Fruit fly (Drosophila melanogaster): ENCODE results near the gene CG9173.

Gene CG9173

dm6 chr3L:1423371-1423770 is at the start of gene CG9173:
Gene CG9173 (minus strand): TSS chr3L:1423471.
- TF ChIP-seq EcR (GFP tag; optimal IDR thresholded peaks at IDR 0.05) (no peak), CG10348 (GFP tag; IDR thresholded peaks at IDR 0.05) (no peak), Ets98B (GFP tag; IDR thresholded peaks at IDR 0.05) (no peak), Pif1A (GFP tag; optimal IDR thresholded peaks at IDR 0.05) (no peak), CG4496 (GFP tag; IDR thresholded peaks at IDR 0.05) (no peak), Pif1B (GFP tag; optimal IDR thresholded peaks at IDR 0.05) (no peak), CG13204 (GFP tag; optimal IDR thresholded peaks at IDR 0.05) (no peak), Snoo (tag; optimal IDR thresholded peaks at IDR 0.05) (no peak), CG15710 (tag; optimal IDR thresholded peaks at IDR 0.05) (no peak), D1 (tag; optimal IDR thresholded peaks at IDR 0.05) (no peak), CG32121 (GFP tag; IDR thresholded peaks at IDR 0.05) (no peak), rn (GFP tag; IDR thresholded peaks at IDR 0.05) (no peak), CG9948 (tag; optimal IDR thresholded peaks at IDR 0.05) (no peak)

dm6 chr3L:1471960-1472359 is 48.7 kb upstream of the CG9173 start, which contains the start of gene Naa30B:
Gene Naa30B (minus strand): TSS chr3L:1472060.
- TF ChIP-seq CG13204 (GFP tag; optimal IDR thresholded peaks at IDR 0.05) = no peak
- TF ChIP-seq CG8301 (tag; optimal IDR thresholded peaks at IDR 0.05) = no peak
- TF ChIP-seq Ets98B (GFP tag; IDR thresholded peaks at IDR 0.05) = no peak
- no peak for TF ChIP-seq CG9948 (tag; optimal IDR thresholded peaks at IDR 0.05)
- no peak for TF ChIP-seq EcR (GFP tag; optimal IDR thresholded peaks at IDR 0.05)
- no peak for TF ChIP-seq rn (GFP tag; IDR thresholded peaks at IDR 0.05)
- no peak for TF ChIP-seq D1 (tag; optimal IDR thresholded peaks at IDR 0.05)
- no peak for TF ChIP-seq CG10348 (GFP tag; IDR thresholded peaks at IDR 0.05)
- no peak for TF ChIP-seq gl (tag; optimal IDR thresholded peaks at IDR 0.05)
- no peak for TF ChIP-seq CG15710 (tag; optimal IDR thresholded peaks at IDR 0.05)
- TF ChIP-seq CG17806 (tag; optimal IDR thresholded peaks at IDR 0.05) = no peak

dm6 chr3L:1471037-1471436 is 47.8 kb upstream of the CG9173 start:
- no peak for TF ChIP-seq CG14655 (GFP tag; optimal IDR thresholded peaks at IDR 0.05)
- no peak for TF ChIP-seq CG17806 (tag; optimal IDR thresholded peaks at IDR 0.05)
- TF ChIP-seq CG34367 (tag; optimal IDR thresholded peaks at IDR 0.05) = no peak
- TF ChIP-seq Pif1A (GFP tag; optimal IDR thresholded peaks at IDR 0.05) = no peak
- no peak for TF ChIP-seq CG8301 (tag; optimal IDR thresholded peaks at IDR 0.05)
- no peak for TF ChIP-seq CG8159 (tag; optimal IDR thresholded peaks at IDR 0.05)
- no peak for TF ChIP-seq Snoo (tag; optimal IDR thresholded peaks at IDR 0.05)
- no peak for TF ChIP-seq CG32121 (GFP tag; IDR thresholded peaks at IDR 0.05)
- no peak for TF ChIP-seq CG13204 (GFP tag; optimal IDR thresholded peaks at IDR 0.05)
- TF ChIP-seq CG4496 (GFP tag; IDR thresholded peaks at IDR 0.05) = no peak
- TF ChIP-seq D1 (tag; optimal IDR thresholded peaks at IDR 0.05) = no peak
- TF ChIP-seq rn (GFP tag; IDR thresholded peaks at IDR 0.05) = no peak
- no peak for TF ChIP-seq CG12605 (GFP tag; IDR thresholded peaks at IDR 0.05)
- no peak for TF ChIP-seq Pif1B (GFP tag; optimal IDR thresholded peaks at IDR 0.05)

dm6 chr3L:1469241-1469640 is 46.0 kb upstream of the CG9173 start:
- TF ChIP-seq Pif1B (GFP tag; optimal IDR thresholded peaks at IDR 0.05) (no peak), CG14655 (GFP tag; optimal IDR thresholded peaks at IDR 0.05) (no peak), CG4496 (GFP tag; IDR thresholded peaks at IDR 0.05) (no peak), CG32121 (GFP tag; IDR thresholded peaks at IDR 0.05) (no peak), Snoo (tag; optimal IDR thresholded peaks at IDR 0.05) (no peak), EcR (GFP tag; optimal IDR thresholded peaks at IDR 0.05) (no peak), rn (GFP tag; IDR thresholded peaks at IDR 0.05) (no peak)

dm6 chr3L:1464465-1464864 is 41.2 kb upstream of the CG9173 start:
- TF ChIP-seq CG9948 (tag; optimal IDR thresholded peaks at IDR 0.05) (peak; percentile 27), Pif1A (GFP tag; optimal IDR thresholded peaks at IDR 0.05) (peak; percentile 53), Snoo (tag; optimal IDR thresholded peaks at IDR 0.05) (peak; percentile 15), D1 (tag; optimal IDR thresholded peaks at IDR 0.05) (no peak), CG4496 (GFP tag; IDR thresholded peaks at IDR 0.05) (peak; percentile 77), CG14655 (GFP tag; optimal IDR thresholded peaks at IDR 0.05) (peak; percentile 56), Ets98B (GFP tag; IDR thresholded peaks at IDR 0.05) (peak; percentile 43), gl (tag; optimal IDR thresholded peaks at IDR 0.05) (no peak), CG32121 (GFP tag; IDR thresholded peaks at IDR 0.05) (peak; percentile 65), CG8301 (tag; optimal IDR thresholded peaks at IDR 0.05) (peak; percentile 20), CG8159 (tag; optimal IDR thresholded peaks at IDR 0.05) (peak; percentile 38), CG34367 (tag; optimal IDR thresholded peaks at IDR 0.05) (peak; percentile 19), CG15710 (tag; optimal IDR thresholded peaks at IDR 0.05) (peak; percentile 31), CG10348 (GFP tag; IDR thresholded peaks at IDR 0.05) (0 out of 2 replicates have a peak, but pooled peaks have one; percentile 49), CG17806 (tag; optimal IDR thresholded peaks at IDR 0.05) (peak; percentile 28), EcR (GFP tag; optimal IDR thresholded peaks at IDR 0.05) (no peak), fd96Ca (GFP tag; IDR thresholded peaks at IDR 0.05) (peak; percentile 72; the same call in 2 of the 3 replicates), rn (GFP tag; IDR thresholded peaks at IDR 0.05) (peak; percentile 6; the same call in 1 of the 2 replicates), Pif1B (GFP tag; optimal IDR thresholded peaks at IDR 0.05) (peak; percentile 63), CG13204 (GFP tag; optimal IDR thresholded peaks at IDR 0.05) (no peak), CG12605 (GFP tag; IDR thresholded peaks at IDR 0.05) (peak; percentile 16; the same call in 1 of the 2 replicates)

- TF ChIP-seq CG9948 (tag; optimal IDR thresholded peaks at IDR 0.05) (no peak), CG12605 (GFP tag; IDR thresholded peaks at IDR 0.05) (peak; percentile 42), fd96Ca (GFP tag; IDR thresholded peaks at IDR 0.05) (peak; percentile 40; the same call in 1 of the 3 replicates), CG10348 (GFP tag; IDR thresholded peaks at IDR 0.05) (no peak), EcR (GFP tag; optimal IDR thresholded peaks at IDR 0.05) (peak; percentile 19), CG13204 (GFP tag; optimal IDR thresholded peaks at IDR 0.05) (peak; percentile 64), CG34367 (tag; optimal IDR thresholded peaks at IDR 0.05) (peak; percentile 16), CG17806 (tag; optimal IDR thresholded peaks at IDR 0.05) (peak; percentile 1), Ets98B (GFP tag; IDR thresholded peaks at IDR 0.05) (peak; percentile 51; the same call in 1 of the 2 replicates), CG14655 (GFP tag; optimal IDR thresholded peaks at IDR 0.05) (no peak), CG8159 (tag; optimal IDR thresholded peaks at IDR 0.05) (peak; percentile 5), CG15710 (tag; optimal IDR thresholded peaks at IDR 0.05) (no peak), CG4496 (GFP tag; IDR thresholded peaks at IDR 0.05) (peak; percentile 66; the same call in 2 of the 3 replicates), Snoo (tag; optimal IDR thresholded peaks at IDR 0.05) (peak; percentile 12), Pif1B (GFP tag; optimal IDR thresholded peaks at IDR 0.05) (no peak), Pif1A (GFP tag; optimal IDR thresholded peaks at IDR 0.05) (no peak), D1 (tag; optimal IDR thresholded peaks at IDR 0.05) (no peak), CG32121 (GFP tag; IDR thresholded peaks at IDR 0.05) (no peak; the same call in 1 of the 2 replicates), rn (GFP tag; IDR thresholded peaks at IDR 0.05) (no peak), gl (tag; optimal IDR thresholded peaks at IDR 0.05) (peak; percentile 27), CG8301 (tag; optimal IDR thresholded peaks at IDR 0.05) (no peak)
These were observed 40.3 kb upstream of the CG9173 start, which contains the start of gene rho for dm6 chr3L:1463547-1463946. Gene rho (plus strand): TSS chr3L:1463811.
